Fruit fly (Drosophila melanogaster) whole organism, embryonic: Measurements from ENCODE around the gene baf.

Source experiments
- Ada2b ChIP-seq: fragments of 200-800 bp; sonication (Bioruptor generic); IDR thresholded peaks from 2 replicates; pipeline ENCODE4 v1.3.6; 2022; ENCODE audit warnings: missing biosample characterization, missing genetic modification characterization
- Atf6 ChIP-seq: fragments of 200-800 bp; sonication (Bioruptor generic); IDR thresholded peaks from 2 replicates; pipeline ENCODE4 v1.3.6; 2022; ENCODE audit warnings: missing biosample characterization, missing genetic modification characterization
- CG10979 ChIP-seq: fragments of 200-800 bp; sonication (Bioruptor generic); optimal IDR thresholded peaks from 2 replicates; lab custom pipeline; 2018; ENCODE audit warnings: missing biosample characterization, mild to moderate bottlenecking, missing genetic modification characterization, moderate library complexity
- CG11247 ChIP-seq: fragments of 200-800 bp; sonication (Bioruptor generic); IDR thresholded peaks from 2 replicates; pipeline ENCODE4 v1.3.6; 2022; ENCODE audit warnings: missing biosample characterization, missing genetic modification characterization
- CG17385 ChIP-seq: fragments of 200-800 bp; sonication (Bioruptor generic); optimal IDR thresholded peaks from 3 replicates; lab custom pipeline; 2018; ENCODE audit warnings: missing biosample characterization, mild to moderate bottlenecking, missing genetic modification characterization
- CG17802 ChIP-seq: fragments of 200-800 bp; sonication (Bioruptor generic); optimal IDR thresholded peaks from 2 replicates; lab custom pipeline; 2018; ENCODE audit warnings: missing biosample characterization, mild to moderate bottlenecking, missing genetic modification characterization, moderate library complexity
- CG2120 ChIP-seq: fragments of 200-800 bp; sonication (Bioruptor generic); optimal IDR thresholded peaks from 3 replicates; lab custom pipeline; 2016; ENCODE audit warnings: missing biosample characterization, missing genetic modification characterization
- CG2875 ChIP-seq: fragments of 200-800 bp; sonication (Bioruptor generic); optimal IDR thresholded peaks from 2 replicates; lab custom pipeline; 2017; ENCODE audit warnings: missing biosample characterization, mild to moderate bottlenecking, missing genetic modification characterization, missing genetic modification reagents
- CG3065 ChIP-seq: fragments of 200-800 bp; sonication (Bioruptor generic); optimal IDR thresholded peaks from 2 replicates; lab custom pipeline; 2016; ENCODE audit warnings: missing biosample characterization, missing genetic modification characterization
- CG3995 ChIP-seq: fragments of 200-800 bp; sonication (Bioruptor generic); optimal IDR thresholded peaks from 3 replicates; lab custom pipeline; 2016; ENCODE audit warnings: missing biosample characterization, missing genetic modification characterization
- CG4617 ChIP-seq: fragments of 200-800 bp; sonication (Bioruptor generic); optimal IDR thresholded peaks from 3 replicates; lab custom pipeline; 2016; ENCODE audit warnings: missing biosample characterization, missing genetic modification characterization, borderline replicate concordance
- CG6175 ChIP-seq: fragments of 200-800 bp; sonication (Bioruptor generic); IDR thresholded peaks from 3 replicates; pipeline ENCODE4 v1.3.6; 2022; ENCODE audit warnings: missing biosample characterization, missing genetic modification characterization
- CG7357 ChIP-seq: fragments of 200-800 bp; sonication (Bioruptor generic); IDR thresholded peaks from 3 replicates; pipeline ENCODE4 v1.3.6; 2022; ENCODE audit warnings: missing biosample characterization, missing genetic modification characterization
- CG7928 ChIP-seq: fragments of 200-800 bp; sonication (Bioruptor generic); optimal IDR thresholded peaks from 2 replicates; lab custom pipeline; 2017; ENCODE audit warnings: missing biosample characterization, mild to moderate bottlenecking, missing genetic modification characterization
- CG9437 ChIP-seq: fragments of 200-800 bp; sonication (Bioruptor generic); optimal IDR thresholded peaks from 2 replicates; lab custom pipeline; 2018; ENCODE audit warnings: missing biosample characterization, mild to moderate bottlenecking, missing genetic modification characterization
- CG9609 ChIP-seq: fragments of 200-800 bp; sonication (Bioruptor generic); optimal IDR thresholded peaks from 3 replicates; lab custom pipeline; 2016; ENCODE audit warnings: missing biosample characterization, missing genetic modification characterization
- CG9876 ChIP-seq: fragments of 200-800 bp; sonication (Bioruptor generic); optimal IDR thresholded peaks from 2 replicates; lab custom pipeline; 2016; ENCODE audit warnings: missing biosample characterization, missing genetic modification characterization
- CkIIα-i1 ChIP-seq: fragments of 200-800 bp; sonication (Bioruptor generic); IDR thresholded peaks from 2 replicates; pipeline ENCODE4 v1.3.6; 2022; ENCODE audit warnings: missing biosample characterization, missing genetic modification characterization
- D19B ChIP-seq: fragments of 200-800 bp; sonication (Bioruptor generic); optimal IDR thresholded peaks from 2 replicates; lab custom pipeline; 2017; ENCODE audit warnings: missing biosample characterization, mild to moderate bottlenecking, missing genetic modification characterization
- Dad ChIP-seq: fragments of 200-800 bp; sonication (Bioruptor generic); optimal IDR thresholded peaks from 3 replicates; lab custom pipeline; 2016; ENCODE audit warnings: missing biosample characterization, missing genetic modification characterization
- GATAe ChIP-seq: fragments of 200-800 bp; sonication (Bioruptor generic); conservative IDR thresholded peaks from 2 replicates; pipeline ENCODE4 v1.3.6; 2022; ENCODE audit warnings: missing biosample characterization, missing genetic modification characterization
- Gug ChIP-seq: fragments of 200-800 bp; sonication (Bioruptor generic); IDR thresholded peaks from 4 replicates; pipeline ENCODE4 v1.3.6; 2022; ENCODE audit warnings: missing biosample characterization, missing genetic modification characterization
- Jarid2 ChIP-seq: fragments of 200-800 bp; sonication (Bioruptor generic); optimal IDR thresholded peaks from 3 replicates; lab custom pipeline; 2017; ENCODE audit warnings: mild to moderate bottlenecking, missing biosample characterization, missing genetic modification reagents, missing genetic modification characterization
- Oaz ChIP-seq: fragments of 200-800 bp; sonication (Bioruptor generic); IDR thresholded peaks from 2 replicates; pipeline ENCODE4 v1.3.6; 2022; ENCODE audit warnings: missing biosample characterization, missing genetic modification characterization
- Opbp ChIP-seq: fragments of 200-800 bp; sonication (Bioruptor generic); IDR thresholded peaks from 3 replicates; pipeline ENCODE4 v1.3.6; 2022; ENCODE audit warnings: missing biosample characterization, missing genetic modification characterization; ENCODE audit not compliant: partially characterized antibody
- Pdp1 ChIP-seq, 2 experiments: fragments of 200-800 bp; sonication (Bioruptor generic); optimal IDR thresholded peaks; 3 replicates each; lab custom pipeline; 2016; ENCODE audit warnings: missing biosample characterization in 2 of 2, missing genetic modification characterization in 2 of 2, mild to moderate bottlenecking in 1 of 2, moderate library complexity in 1 of 2
- Rx ChIP-seq: fragments of 200-800 bp; sonication (Bioruptor generic); IDR thresholded peaks from 2 replicates; pipeline ENCODE4 v1.3.6; 2022; ENCODE audit warnings: missing biosample characterization, missing genetic modification characterization
- Side ChIP-seq: fragments of 200-800 bp; sonication (Bioruptor generic); optimal IDR thresholded peaks from 2 replicates; lab custom pipeline; 2016; ENCODE audit warnings: missing biosample characterization, missing genetic modification characterization
- Sin3A ChIP-seq: fragments of >200 bp; optimal IDR thresholded peaks from 2 replicates; lab custom pipeline; 2018
- Sry-β ChIP-seq: fragments of 200-800 bp; sonication (Bioruptor generic); optimal IDR thresholded peaks from 2 replicates; lab custom pipeline; 2018; ENCODE audit warnings: missing biosample characterization, mild to moderate bottlenecking, missing genetic modification characterization, moderate library complexity
- ac ChIP-seq: fragments of 200-800 bp; sonication (Bioruptor generic); optimal IDR thresholded peaks from 3 replicates; lab custom pipeline; 2017; ENCODE audit warnings: missing biosample characterization, mild to moderate bottlenecking, missing genetic modification characterization
- al ChIP-seq: fragments of 200-800 bp; sonication (Bioruptor generic); IDR thresholded peaks from 2 replicates; pipeline ENCODE4 v1.3.6; 2022; ENCODE audit warnings: missing biosample characterization, missing genetic modification characterization
- aop ChIP-seq: fragments of 200-800 bp; sonication (Bioruptor generic); IDR thresholded peaks from 2 replicates; pipeline ENCODE4 v1.3.6; 2022; ENCODE audit warnings: missing biosample characterization, missing genetic modification characterization
- ap ChIP-seq: fragments of 200-800 bp; sonication (Bioruptor generic); IDR thresholded peaks from 2 replicates; pipeline ENCODE4 v1.3.6; 2022; ENCODE audit warnings: missing biosample characterization, missing genetic modification characterization
- bowl ChIP-seq: fragments of 200-800 bp; sonication (Bioruptor generic); IDR thresholded peaks from 2 replicates; pipeline ENCODE4 v1.3.6; 2022; ENCODE audit warnings: missing biosample characterization, missing genetic modification characterization
- cato ChIP-seq: fragments of 200-800 bp; sonication (Bioruptor generic); optimal IDR thresholded peaks from 2 replicates; lab custom pipeline; 2016; ENCODE audit warnings: missing biosample characterization, missing genetic modification characterization, borderline replicate concordance
- chm ChIP-seq: fragments of 200-800 bp; sonication (Bioruptor generic); IDR thresholded peaks from 2 replicates; pipeline ENCODE4 v1.3.6; 2022; ENCODE audit warnings: missing biosample characterization, missing genetic modification characterization
- dimm ChIP-seq: fragments of 200-800 bp; sonication (Bioruptor generic); IDR thresholded peaks from 2 replicates; pipeline ENCODE4 v1.3.6; 2022; ENCODE audit warnings: missing biosample characterization, missing genetic modification characterization
- dmrt11E ChIP-seq: fragments of 200-800 bp; sonication (Bioruptor generic); optimal IDR thresholded peaks from 3 replicates; lab custom pipeline; 2018; ENCODE audit warnings: missing biosample characterization, mild to moderate bottlenecking, missing genetic modification characterization, moderate library complexity
- fu2 ChIP-seq: fragments of 200-800 bp; sonication (Bioruptor generic); optimal IDR thresholded peaks from 2 replicates; lab custom pipeline; 2016; ENCODE audit warnings: missing biosample characterization, missing genetic modification characterization
- gce ChIP-seq: fragments of 200-800 bp; sonication (Bioruptor generic); IDR thresholded peaks from 3 replicates; pipeline ENCODE4 v1.3.6; 2022; ENCODE audit warnings: missing biosample characterization, missing genetic modification characterization
- ken ChIP-seq: fragments of 200-800 bp; sonication (Bioruptor generic); IDR thresholded peaks from 3 replicates; pipeline ENCODE4 v1.3.6; 2022; ENCODE audit warnings: missing biosample characterization, missing genetic modification characterization
- lmd ChIP-seq: fragments of 200-800 bp; sonication (Bioruptor generic); IDR thresholded peaks from 2 replicates; pipeline ENCODE4 v1.3.6; 2022; ENCODE audit warnings: missing biosample characterization, missing genetic modification characterization
- pros ChIP-seq: fragments of 200-800 bp; sonication (Bioruptor generic); optimal IDR thresholded peaks from 3 replicates; lab custom pipeline; 2019; ENCODE audit warnings: missing biosample characterization, mild to moderate bottlenecking, missing genetic modification characterization, moderate library complexity
- pzg ChIP-seq: fragments of 200-800 bp; sonication (Bioruptor generic); optimal IDR thresholded peaks from 3 replicates; lab custom pipeline; 2018; ENCODE audit warnings: missing biosample characterization, mild to moderate bottlenecking, missing genetic modification characterization, moderate library complexity
- sc ChIP-seq, 3 experiments: fragments of >200 bp in 2 of 3; fragments of 200-800 bp in 1 of 3; sonication (Bioruptor generic) in 1 of 3; optimal IDR thresholded peaks; 2 replicates in 2 of 3; 3 replicates in 1 of 3; lab custom pipeline; 2017; ENCODE audit warnings: mild to moderate bottlenecking in 1 of 3, missing biosample characterization in 1 of 3, missing genetic modification characterization in 1 of 3, missing genetic modification reagents in 1 of 3
- tgo ChIP-seq: fragments of 200-800 bp; sonication (Bioruptor generic); IDR thresholded peaks from 3 replicates; pipeline ENCODE4 v1.3.6; 2022; ENCODE audit warnings: missing biosample characterization, missing genetic modification characterization
- unc-4 ChIP-seq: fragments of 200-800 bp; sonication (Bioruptor generic); IDR thresholded peaks from 2 replicates; pipeline ENCODE4 v1.3.6; 2022; ENCODE audit warnings: missing biosample characterization, missing genetic modification characterization; ENCODE audit not compliant: partially characterized antibody
- usp ChIP-seq: fragments of >200 bp; optimal IDR thresholded peaks from 2 replicates; lab custom pipeline; 2017; ENCODE audit warnings: missing biosample characterization, missing genetic modification characterization
- wek ChIP-seq: fragments of 200-800 bp; sonication (Bioruptor generic); optimal IDR thresholded peaks from 3 replicates; lab custom pipeline; 2018; ENCODE audit warnings: missing biosample characterization, mild to moderate bottlenecking, missing genetic modification characterization, moderate library complexity
- wor ChIP-seq: fragments of 200-800 bp; sonication (Bioruptor generic); IDR thresholded peaks from 2 replicates; pipeline ENCODE4 v1.3.6; 2022; ENCODE audit warnings: missing biosample characterization, missing genetic modification characterization
- z ChIP-seq: fragments of 200-800 bp; sonication (Bioruptor generic); IDR thresholded peaks from 3 replicates; pipeline ENCODE4 v1.3.6; 2022; ENCODE audit warnings: missing biosample characterization, missing genetic modification characterization

The baf gene

DNA sequence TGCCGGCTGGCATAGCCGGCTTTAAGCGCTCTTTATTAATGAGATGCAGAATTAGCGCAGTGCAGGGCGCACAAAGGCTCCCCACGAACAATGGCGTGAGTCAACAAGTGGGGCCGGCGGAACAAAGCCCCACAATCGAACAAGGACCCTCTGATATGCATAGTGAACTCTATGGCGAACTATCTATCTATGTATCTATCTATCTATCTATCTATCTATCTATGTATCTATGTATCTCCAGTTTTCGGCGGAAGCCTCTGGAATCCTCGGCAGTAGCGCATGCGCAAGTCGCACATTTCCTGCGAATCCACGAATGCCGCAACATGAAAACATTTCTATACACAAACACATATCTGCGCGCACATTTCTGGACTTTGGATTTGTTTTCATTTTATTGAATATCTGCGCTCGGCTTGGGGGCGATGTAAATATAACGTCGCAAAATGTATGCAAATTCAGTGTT, 28.7 kb upstream of the baf start (continued):
- TF ChIP-seq bowl (GFP tag; lab: Robert Waterston, UW): no peak
- TF ChIP-seq CG7357 (GFP tag; lab: Robert Waterston, UW): no peak
- no peak for TF ChIP-seq Dad
- TF ChIP-seq CG9876: no peak
- no peak for TF ChIP-seq Sin3A (lab: Kevin White, UChicago)
- TF ChIP-seq chm (GFP tag; lab: Robert Waterston, UW): no peak
- no peak for TF ChIP-seq CG10979 (tag; lab: Kevin White, UChicago)
- no peak for TF ChIP-seq z
- peak; percentile 8 for TF ChIP-seq CG7928 (GFP tag; lab: Kevin White, UChicago)
- TF ChIP-seq al (GFP tag; lab: Robert Waterston, UW): peak; percentile 59
- no peak for TF ChIP-seq Opbp
- no peak for TF ChIP-seq CG9609
- TF ChIP-seq pzg (GFP tag; lab: Kevin White, UChicago): no peak
- TF ChIP-seq CG17802 (tag; lab: Kevin White, UChicago): no peak
- peak; percentile 12 to 20 for TF ChIP-seq Pdp1 (GFP tag; optimal IDR thresholded peaks at IDR 0.05; lab: Kevin White, UChicago)
- TF ChIP-seq GATAe (GFP tag; lab: Robert Waterston, UW): no peak
- no peak for TF ChIP-seq Ada2b (GFP tag; lab: Robert Waterston, UW)
- peak; percentile 79 for TF ChIP-seq CG2120
- no peak for TF ChIP-seq dmrt11E (tag; lab: Kevin White, UChicago)
- TF ChIP-seq gce (GFP tag; lab: Robert Waterston, UW): no peak
- TF ChIP-seq ken: no peak
- TF ChIP-seq Sry-β (GFP tag; lab: Kevin White, UChicago): no peak
- no peak for TF ChIP-seq CG11247 (GFP tag; lab: Robert Waterston, UW)
- TF ChIP-seq CG17385 (GFP tag; lab: Kevin White, UChicago): no peak
- TF ChIP-seq usp: no peak
- TF ChIP-seq CG3065 (GFP tag; lab: Kevin White, UChicago): no peak
- TF ChIP-seq wor (GFP tag; lab: Robert Waterston, UW): no peak
- TF ChIP-seq lmd (GFP tag; lab: Robert Waterston, UW): peak; percentile 36; the same call in 1 of the 2 replicates
- TF ChIP-seq CG6175: no peak
- no peak for TF ChIP-seq CkIIα-i1
- no peak for TF ChIP-seq CG9437 (GFP tag; lab: Kevin White, UChicago)
- TF ChIP-seq CG4617 (GFP tag; lab: Kevin White, UChicago): no peak
- peak; percentile 61 for TF ChIP-seq D19B (GFP tag; lab: Kevin White, UChicago)
- TF ChIP-seq Side: no peak
- TF ChIP-seq Gug (GFP tag; lab: Robert Waterston, UW): no peak
- TF ChIP-seq Jarid2 (GFP tag; lab: Kevin White, UChicago): no peak
- no peak for TF ChIP-seq CG2875 (GFP tag; lab: Kevin White, UChicago)
- TF ChIP-seq fu2: peak; percentile 13
- TF ChIP-seq Oaz (GFP tag; lab: Robert Waterston, UW): no peak
- no peak for TF ChIP-seq wek
- no peak for TF ChIP-seq unc-4
- TF ChIP-seq pros: no peak
- TF ChIP-seq aop: no peak
- TF ChIP-seq ap (GFP tag; lab: Robert Waterston, UW): no peak
- no peak for TF ChIP-seq ac
- TF ChIP-seq Atf6 (GFP tag; lab: Robert Waterston, UW): peak; percentile 51; the same call in 1 of the 2 replicates
- TF ChIP-seq dimm (GFP tag; lab: Robert Waterston, UW): no peak
- no peak for TF ChIP-seq tgo (GFP tag; lab: Robert Waterston, UW)
- no peak for TF ChIP-seq sc (optimal IDR thresholded peaks at IDR 0.05; lab: Kevin White, UChicago)
- no peak for TF ChIP-seq sc (GFP tag; optimal IDR thresholded peaks at IDR 0.05; lab: Kevin White, UChicago)
- TF ChIP-seq Rx: no peak
- TF ChIP-seq CG3995 (GFP tag; lab: Kevin White, UChicago): peak; percentile 9
- no peak for TF ChIP-seq cato
